Worm (Caenorhabditis elegans) whole organism, early embryonic: ENCODE results near the gene snr-5.

Experiments
- B0310.2 ChIP-seq: sonication (generic microtip); optimal IDR thresholded peaks from 2 replicates; lab custom pipeline; 2016; ENCODE audit warnings: mild to moderate bottlenecking, missing genetic modification characterization, missing compliant biosample characterization
- F13C5.2 ChIP-seq: sonication (generic microtip); optimal IDR thresholded peaks from 2 replicates; lab custom pipeline; 2017; ENCODE audit warnings: mild to moderate bottlenecking, missing genetic modification characterization, inconsistent platforms, missing compliant biosample characterization
- aly-1 ChIP-seq: sonication (generic microtip); optimal IDR thresholded peaks from 2 replicates; lab custom pipeline; 2016; ENCODE audit warnings: missing genetic modification characterization, missing compliant biosample characterization
- ama-1 ChIP-seq: fragments of 150-350 bp; optimal IDR thresholded peaks from 2 replicates; lab custom pipeline; 2014
- ceh-13 ChIP-seq: fragments of 200-800 bp; sonication (Bioruptor generic); optimal IDR thresholded peaks from 2 replicates; lab custom pipeline; 2018; ENCODE audit warnings: mild to moderate bottlenecking, missing genetic modification characterization, missing compliant biosample characterization
- ceh-36 ChIP-seq: sonication (generic microtip); optimal IDR thresholded peaks from 2 replicates; lab custom pipeline; 2016; ENCODE audit warnings: missing genetic modification characterization, inconsistent platforms, missing compliant biosample characterization
- ets-7 ChIP-seq: sonication (generic microtip); optimal IDR thresholded peaks from 2 replicates; lab custom pipeline; 2016; ENCODE audit warnings: missing genotype, missing genetic modification characterization, missing compliant biosample characterization
- flt-1 ChIP-seq: fragments of 200-800 bp; sonication (Bioruptor generic); IDR thresholded peaks from 2 replicates; pipeline ENCODE4 v1.3.6; 2022; ENCODE audit warnings: missing genetic modification characterization, missing compliant biosample characterization
- hmbx-1 ChIP-seq: sonication (generic microtip); optimal IDR thresholded peaks from 2 replicates; lab custom pipeline; 2016; ENCODE audit warnings: mild to moderate bottlenecking, missing genetic modification characterization, missing compliant biosample characterization
- hmg-4 ChIP-seq: fragments of 200-800 bp; sonication (Bioruptor generic); optimal IDR thresholded peaks from 2 replicates; lab custom pipeline; 2018; ENCODE audit warnings: mild to moderate bottlenecking, missing genetic modification characterization, missing compliant biosample characterization
- hnd-1 ChIP-seq: sonication (generic microtip); optimal IDR thresholded peaks from 2 replicates; lab custom pipeline; 2016; ENCODE audit warnings: missing genetic modification characterization, missing compliant biosample characterization
- pes-1 ChIP-seq: fragments of 200-800 bp; sonication (Bioruptor generic); IDR thresholded peaks from 2 replicates; pipeline ENCODE4 v1.3.6; 2022; ENCODE audit warnings: missing genetic modification reagents, missing genetic modification characterization, missing compliant biosample characterization
- scrt-1 ChIP-seq: fragments of 200-800 bp; sonication (Bioruptor generic); IDR thresholded peaks from 2 replicates; pipeline ENCODE4 v1.3.6; 2022; ENCODE audit warnings: missing genetic modification characterization, missing compliant biosample characterization
- sea-1 ChIP-seq: fragments of 200-800 bp; sonication (Bioruptor generic); conservative IDR thresholded peaks from 2 replicates; pipeline ENCODE4 v1.3.6; 2022; ENCODE audit warnings: missing genetic modification characterization, missing compliant biosample characterization
- tbx-11 ChIP-seq: fragments of 200-800 bp; sonication (Bioruptor generic); IDR thresholded peaks from 2 replicates; pipeline ENCODE4 v1.3.6; 2022; ENCODE audit warnings: missing genetic modification characterization, missing compliant biosample characterization
- tbx-37 ChIP-seq: fragments of 200-800 bp; sonication (Bioruptor generic); conservative IDR thresholded peaks from 2 replicates; pipeline ENCODE4 v1.3.6; 2022; ENCODE audit warnings: missing genetic modification reagents, missing genetic modification characterization, missing compliant biosample characterization
- tra-4 ChIP-seq: sonication (generic microtip); optimal IDR thresholded peaks from 2 replicates; lab custom pipeline; 2017; ENCODE audit warnings: missing genetic modification characterization, missing compliant biosample characterization

Gene snr-5

DNA sequence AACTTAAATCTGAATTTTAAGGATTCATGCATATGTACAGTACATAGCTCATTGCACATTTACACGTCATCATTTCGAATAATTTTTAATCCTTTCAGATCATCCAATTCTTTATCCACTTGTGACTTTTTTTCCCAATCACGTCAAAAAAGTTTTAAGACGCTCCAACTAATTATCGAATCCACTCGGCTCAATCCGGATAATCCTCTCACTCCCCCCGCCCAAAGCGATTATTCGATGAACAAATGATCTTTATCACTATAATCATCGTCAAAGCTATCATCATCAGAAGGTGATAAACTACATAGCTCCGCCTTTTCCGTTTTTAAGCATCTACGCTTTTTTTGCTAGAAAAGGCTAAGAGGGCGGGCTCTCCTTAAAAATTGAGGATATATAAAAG lies 24.3 kb upstream of the snr-5 start:
- TF ChIP-seq ama-1 (lab: Kevin White, UChicago) (no peak), B0310.2 (tag; lab: Kevin White, UChicago) (no peak)

ce11 chrIII:7838907-7839642 lies 22.8 kb upstream of the snr-5 start, which contains the start of gene ceh-23:
Gene ceh-23, plus strand, starts transcription at chrIII:7839592.
- TF ChIP-seq tra-4 (tag; lab: Kevin White, UChicago): no peak
- no peak for TF ChIP-seq aly-1 (tag; lab: Kevin White, UChicago)
- TF ChIP-seq ceh-36 (tag; lab: Kevin White, UChicago): no peak
- no peak for TF ChIP-seq scrt-1 (GFP tag; lab: Robert Waterston, UW)
- no peak for TF ChIP-seq pes-1 (GFP tag; lab: Robert Waterston, UW)
- TF ChIP-seq ets-7 (tag; lab: Kevin White, UChicago): no peak
- no peak for TF ChIP-seq hmbx-1 (tag; lab: Kevin White, UChicago)
- no peak for TF ChIP-seq B0310.2 (tag; lab: Kevin White, UChicago)
- TF ChIP-seq sea-1 (GFP tag; lab: Robert Waterston, UW): no peak
- TF ChIP-seq F13C5.2 (tag; lab: Kevin White, UChicago): no peak
- TF ChIP-seq hmg-4 (GFP tag; lab: Kevin White, UChicago): no peak
- TF ChIP-seq flt-1 (GFP tag; lab: Robert Waterston, UW): no peak
- no peak for TF ChIP-seq tbx-11
- no peak for TF ChIP-seq hnd-1 (tag; lab: Kevin White, UChicago)
- no peak for TF ChIP-seq ceh-13 (GFP tag; lab: Kevin White, UChicago)
- TF ChIP-seq ama-1 (lab: Kevin White, UChicago): no peak

- no peak for TF ChIP-seq F13C5.2 (tag; lab: Kevin White, UChicago)
- no peak for TF ChIP-seq hmbx-1 (tag; lab: Kevin White, UChicago)
- TF ChIP-seq ceh-13 (GFP tag; lab: Kevin White, UChicago): no peak
- TF ChIP-seq tra-4 (tag; lab: Kevin White, UChicago): no peak
- no peak for TF ChIP-seq aly-1 (tag; lab: Kevin White, UChicago)
- TF ChIP-seq ceh-36 (tag; lab: Kevin White, UChicago): no peak
- TF ChIP-seq scrt-1 (GFP tag; lab: Robert Waterston, UW): no peak
Measured at ce11 chrIII:7843536-7843935, 18.3 kb upstream of the snr-5 start, which contains the start of gene ZK652.8. Gene ZK652.8, minus strand, starts transcription at chrIII:7843636.

- TF ChIP-seq hmg-4 (GFP tag; lab: Kevin White, UChicago): no peak
- no peak for TF ChIP-seq flt-1 (GFP tag; lab: Robert Waterston, UW)
- no peak for TF ChIP-seq aly-1 (tag; lab: Kevin White, UChicago)
- no peak for TF ChIP-seq B0310.2 (tag; lab: Kevin White, UChicago)
- TF ChIP-seq sea-1 (GFP tag; lab: Robert Waterston, UW): no peak
- TF ChIP-seq hnd-1 (tag; lab: Kevin White, UChicago): no peak
- no peak for TF ChIP-seq hmbx-1 (tag; lab: Kevin White, UChicago)
- no peak for TF ChIP-seq ceh-36 (tag; lab: Kevin White, UChicago)
- no peak for TF ChIP-seq tra-4 (tag; lab: Kevin White, UChicago)
Measured at ce11 chrIII:7848173-7848572, 13.7 kb upstream of the snr-5 start.

DNA sequence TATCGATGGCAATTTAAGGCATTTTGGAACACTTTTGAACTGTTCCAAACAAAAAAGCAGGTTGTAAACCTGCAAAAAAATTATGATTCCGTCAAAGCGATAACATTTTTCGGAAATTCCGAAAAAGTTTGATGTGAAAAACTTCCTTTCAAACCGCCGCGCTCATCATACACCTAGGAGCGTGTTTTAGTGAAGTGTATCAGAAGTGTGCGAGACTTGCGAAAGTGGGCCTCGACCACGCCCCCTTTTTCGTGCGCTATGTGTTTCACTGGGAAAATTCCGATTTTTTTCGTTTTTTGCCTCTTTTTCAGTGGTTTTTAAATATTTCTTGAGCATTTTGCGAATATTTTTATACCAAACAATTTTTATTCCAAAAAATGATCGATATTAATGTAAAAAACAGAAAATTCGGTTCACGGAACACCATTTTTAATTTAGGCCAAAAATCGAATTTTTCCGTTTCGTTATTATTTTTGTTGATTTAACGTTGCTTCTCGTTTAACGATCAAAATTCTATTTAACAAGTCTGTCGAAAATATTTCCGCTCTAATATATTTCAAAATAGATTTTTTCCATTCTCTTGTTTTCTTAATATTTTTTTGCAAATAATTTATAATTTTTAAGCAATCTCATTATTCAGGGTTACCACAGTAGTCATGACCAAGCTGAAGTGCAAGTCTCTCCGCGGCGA lies 7.2 kb upstream of the snr-5 start, which contains the start of gene rpl-35:
Gene rpl-35 (plus strand): TSS at position 641 of the 691 bp plus-strand sequence.
- TF ChIP-seq B0310.2 (tag; lab: Kevin White, UChicago) (peak; percentile 50), ets-7 (tag; lab: Kevin White, UChicago) (peak; percentile 56), ama-1 (lab: Kevin White, UChicago) (no peak), flt-1 (GFP tag; lab: Robert Waterston, UW) (peak; percentile 80), F13C5.2 (tag; lab: Kevin White, UChicago) (peak; percentile 98), hnd-1 (tag; lab: Kevin White, UChicago) (peak; percentile 52), pes-1 (GFP tag; lab: Robert Waterston, UW) (peak; percentile 77), tra-4 (tag; lab: Kevin White, UChicago) (peak; percentile 41), hmg-4 (GFP tag; lab: Kevin White, UChicago) (no peak), tbx-11 (peak; percentile 82), tbx-37 (GFP tag; lab: Robert Waterston, UW) (peak; percentile 74), scrt-1 (GFP tag; lab: Robert Waterston, UW) (peak; percentile 72), aly-1 (tag; lab: Kevin White, UChicago) (no peak), ceh-13 (GFP tag; lab: Kevin White, UChicago) (peak; percentile 49), ceh-36 (tag; lab: Kevin White, UChicago) (peak; percentile 64), hmbx-1 (tag; lab: Kevin White, UChicago) (peak; percentile 67), sea-1 (GFP tag; lab: Robert Waterston, UW) (peak; percentile 77)

- TF ChIP-seq hmbx-1 (tag; lab: Kevin White, UChicago): no peak
- TF ChIP-seq scrt-1 (GFP tag; lab: Robert Waterston, UW): no peak
- TF ChIP-seq ets-7 (tag; lab: Kevin White, UChicago): no peak
- no peak for TF ChIP-seq sea-1 (GFP tag; lab: Robert Waterston, UW)
- no peak for TF ChIP-seq aly-1 (tag; lab: Kevin White, UChicago)
- no peak for TF ChIP-seq ama-1 (lab: Kevin White, UChicago)
- TF ChIP-seq B0310.2 (tag; lab: Kevin White, UChicago): no peak
- no peak for TF ChIP-seq tbx-11
- no peak for TF ChIP-seq hnd-1 (tag; lab: Kevin White, UChicago)
- no peak for TF ChIP-seq tra-4 (tag; lab: Kevin White, UChicago)
- no peak for TF ChIP-seq ceh-13 (GFP tag; lab: Kevin White, UChicago)
- TF ChIP-seq hmg-4 (GFP tag; lab: Kevin White, UChicago): no peak
- no peak for TF ChIP-seq tbx-37 (GFP tag; lab: Robert Waterston, UW)
- no peak for TF ChIP-seq ceh-36 (tag; lab: Kevin White, UChicago)
- TF ChIP-seq flt-1 (GFP tag; lab: Robert Waterston, UW): no peak
- no peak for TF ChIP-seq F13C5.2 (tag; lab: Kevin White, UChicago)
- TF ChIP-seq pes-1 (GFP tag; lab: Robert Waterston, UW): no peak
Measured at ce11 chrIII:7855468-7855867, 6.4 kb upstream of the snr-5 start.
